Fruit fly (Drosophila melanogaster): ENCODE measurements around the gene CG3529.

The CG3529 gene

DNA sequence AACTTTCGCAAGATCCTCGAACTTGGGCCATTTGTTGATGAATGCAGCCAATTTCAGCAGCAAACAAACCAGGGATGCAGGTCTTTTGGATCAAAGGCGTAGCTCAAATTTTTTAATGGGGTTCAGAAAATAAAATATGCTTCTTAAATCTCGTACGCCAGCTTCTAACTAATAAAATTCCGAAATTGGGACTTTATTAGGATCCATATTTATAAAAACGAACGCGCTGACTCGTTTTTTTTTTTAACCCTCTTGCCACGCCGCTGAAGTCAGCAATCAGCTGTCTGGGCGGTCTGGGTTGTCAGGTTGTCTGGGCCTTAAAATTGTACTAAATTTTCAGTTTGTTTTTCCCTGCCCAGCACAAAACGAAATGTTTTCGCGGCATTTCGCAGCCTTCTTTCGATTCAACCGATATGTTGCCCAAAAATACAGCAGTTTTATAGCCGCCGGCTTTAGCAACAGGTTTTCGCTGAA lies 11.0 kb downstream of the CG3529 start, which contains the start of gene CG3437 (continued):
- TF ChIP-seq fd59A (GFP tag; optimal IDR thresholded peaks at IDR 0.05), result peak; percentile 99
- TF ChIP-seq Sox102F (GFP tag; optimal IDR thresholded peaks at IDR 0.05), result peak; percentile 99
- peak; percentile 98 for TF ChIP-seq CG8319 (GFP tag; optimal IDR thresholded peaks at IDR 0.05)
- peak; percentile 99 for TF ChIP-seq CG34406 (GFP tag; optimal IDR thresholded peaks at IDR 0.05)
- peak; percentile 99 for TF ChIP-seq CG10669 (GFP tag; optimal IDR thresholded peaks at IDR 0.05)
- peak; percentile 99 for TF ChIP-seq topi (GFP tag; optimal IDR thresholded peaks at IDR 0.05)
- TF ChIP-seq CG6792 (GFP tag; optimal IDR thresholded peaks at IDR 0.05), result peak; percentile 99
- TF ChIP-seq CG8632 (GFP tag; optimal IDR thresholded peaks at IDR 0.05), result peak; percentile 99
- TF ChIP-seq net (GFP tag; optimal IDR thresholded peaks at IDR 0.05), result peak; percentile 100
- peak; percentile 99 for TF ChIP-seq ss (GFP tag; optimal IDR thresholded peaks at IDR 0.05)
- TF ChIP-seq vri (GFP tag; optimal IDR thresholded peaks at IDR 0.05), result peak; percentile 99
- TF ChIP-seq CG8119 (GFP tag; IDR thresholded peaks at IDR 0.05), result peak; percentile 100
- TF ChIP-seq Ets21C (GFP tag; optimal IDR thresholded peaks at IDR 0.05), result peak; percentile 99
- peak; percentile 96 for TF ChIP-seq Hr38 (GFP tag; optimal IDR thresholded peaks at IDR 0.05)

DNA sequence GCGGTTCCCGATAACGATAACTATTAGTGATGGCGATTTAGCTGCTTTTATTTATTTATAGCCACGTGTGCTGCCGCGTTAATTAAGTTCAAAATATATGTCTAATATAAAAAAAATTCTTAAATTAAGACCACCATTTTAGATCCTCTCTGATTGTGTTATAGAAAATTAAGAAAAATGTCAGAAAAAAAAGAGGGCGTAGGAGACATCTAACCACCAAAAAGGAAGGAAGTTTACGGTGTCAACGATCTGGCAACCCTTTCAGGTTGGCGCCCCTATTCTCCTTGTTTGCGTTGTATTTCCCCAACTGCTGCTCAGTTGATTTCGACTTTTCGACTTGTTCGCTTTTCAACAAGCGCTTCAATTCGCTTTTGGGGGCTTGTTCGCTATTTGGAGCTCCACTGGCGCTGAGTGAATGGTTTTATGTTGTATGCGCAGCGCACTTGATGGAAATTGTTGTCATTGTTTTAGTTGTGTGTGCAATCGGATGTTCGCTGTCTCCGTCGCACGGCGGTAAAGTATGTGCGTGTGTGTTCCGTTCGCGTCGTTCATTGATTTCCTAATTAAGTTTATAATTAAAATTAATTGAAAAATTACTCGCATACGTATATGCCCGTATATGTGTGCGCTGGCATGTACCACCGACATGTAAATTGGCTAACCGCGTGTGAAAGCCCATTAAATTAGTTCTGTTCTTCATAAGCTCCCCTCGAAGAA lies 14.3 kb downstream of the CG3529 start, which contains the start of the genes CG3434 and CG44838:
TSS of gene CG3434 (minus strand) at position 25 of the 717 bp plus-strand sequence.
TSS of gene CG44838 (plus strand) at position 276 of the 717 bp plus-strand sequence.
- TF ChIP-seq CG9139 (GFP tag; optimal IDR thresholded peaks at IDR 0.05) (peak; percentile 2), Smox (GFP tag; optimal IDR thresholded peaks at IDR 0.05) (peak; percentile 78), esn (GFP tag; optimal IDR thresholded peaks at IDR 0.05) (peak; percentile 82), CG4318 (GFP tag; optimal IDR thresholded peaks at IDR 0.05) (peak; percentile 48), Lpt (GFP tag; optimal IDR thresholded peaks at IDR 0.05) (peak; percentile 61), CG8319 (GFP tag; optimal IDR thresholded peaks at IDR 0.05) (peak; percentile 33), fkh (GFP tag; optimal IDR thresholded peaks at IDR 0.05) (peak; percentile 93), net (GFP tag; optimal IDR thresholded peaks at IDR 0.05) (peak; percentile 68), CG3032 (tag; optimal IDR thresholded peaks at IDR 0.05) (peak; percentile 75), CG11902 (GFP tag; optimal IDR thresholded peaks at IDR 0.05) (peak; percentile 21), CG3919 (GFP tag; optimal IDR thresholded peaks at IDR 0.05) (peak; percentile 76), pdm3 (GFP tag; optimal IDR thresholded peaks at IDR 0.05) (peak; percentile 80), CG6163 (GFP tag; IDR thresholded peaks at IDR 0.05) (peak; percentile 77), Hr4 (GFP tag; optimal IDR thresholded peaks at IDR 0.05) (peak; percentile 82), dsx (GFP tag; optimal IDR thresholded peaks at IDR 0.05; ENCODE audit: poor library complexity, severe bottlenecking) (peak; percentile 47), Eip75B (GFP tag; optimal IDR thresholded peaks at IDR 0.05) (peak; percentile 70), CG15336 (GFP tag; IDR thresholded peaks at IDR 0.05) (peak; percentile 63), fd59A (GFP tag; optimal IDR thresholded peaks at IDR 0.05) (peak; percentile 48), Met (GFP tag; optimal IDR thresholded peaks at IDR 0.05) (peak; percentile 81), CG7368 (GFP tag; optimal IDR thresholded peaks at IDR 0.05) (peak; percentile 29), CG16779 (tag; optimal IDR thresholded peaks at IDR 0.05) (peak; percentile 12), cyc (GFP tag; optimal IDR thresholded peaks at IDR 0.05) (peak; percentile 69), CG8632 (GFP tag; optimal IDR thresholded peaks at IDR 0.05) (peak; percentile 65), svp (GFP tag) (peak; percentile 90), Eip93F (GFP tag; optimal IDR thresholded peaks at IDR 0.05) (peak; percentile 69), topi (GFP tag; optimal IDR thresholded peaks at IDR 0.05) (peak; percentile 73), dac (GFP tag; optimal IDR thresholded peaks at IDR 0.05) (peak; percentile 55), CG8119 (GFP tag; IDR thresholded peaks at IDR 0.05) (peak; percentile 72), spab (GFP tag; optimal IDR thresholded peaks at IDR 0.05) (peak; percentile 9), Gug (GFP tag; IDR thresholded peaks at IDR 0.05) (peak; percentile 55), Blimp-1 (GFP tag; optimal IDR thresholded peaks at IDR 0.05) (no peak), Hr39 (GFP tag; optimal IDR thresholded peaks at IDR 0.05) (peak; percentile 72), eg (GFP tag; IDR thresholded peaks at IDR 0.05) (peak; percentile 75), CG10631 (GFP tag; optimal IDR thresholded peaks at IDR 0.05) (peak; percentile 75), CG6854 (GFP tag; optimal IDR thresholded peaks at IDR 0.05) (peak; percentile 53), CG34406 (GFP tag; optimal IDR thresholded peaks at IDR 0.05) (peak; percentile 62), Eip78C (GFP tag) (peak; percentile 92), CG11762 (GFP tag; optimal IDR thresholded peaks at IDR 0.05; ENCODE audit: insufficient read depth) (peak; percentile 20), acj6 (GFP tag; optimal IDR thresholded peaks at IDR 0.05) (peak; percentile 77), CG32006 (GFP tag; optimal IDR thresholded peaks at IDR 0.05) (peak; percentile 70), Sox102F (GFP tag; optimal IDR thresholded peaks at IDR 0.05) (peak; percentile 62)
